Worm (Caenorhabditis elegans) whole organism, L2 larva: ENCODE measurements around the gene pqn-92.

ENCODE experiments used
- C34F6.9 ChIP-seq: fragments of 150-350 bp; optimal IDR thresholded peaks from 2 replicates; lab custom pipeline; 2014; ENCODE audit warnings: missing biosample characterization, missing genetic modification characterization
- F13H6.1 ChIP-seq: sonication (generic microtip); optimal IDR thresholded peaks from 2 replicates; lab custom pipeline; 2016; ENCODE audit warnings: missing genetic modification characterization, missing compliant biosample characterization
- R02D3.7 ChIP-seq: fragments of 150-350 bp; optimal IDR thresholded peaks from 2 replicates; lab custom pipeline; 2014; ENCODE audit warnings: missing biosample characterization, missing genetic modification characterization
- Y55F3AM.14 ChIP-seq: fragments of 200-800 bp; sonication (Bioruptor generic); optimal IDR thresholded peaks from 2 replicates; lab custom pipeline; 2018; ENCODE audit warnings: mild to moderate bottlenecking, missing genetic modification characterization, missing compliant biosample characterization
- ZK546.5 ChIP-seq: sonication (generic microtip); optimal IDR thresholded peaks from 2 replicates; lab custom pipeline; 2017; ENCODE audit warnings: missing biosample characterization, missing genetic modification characterization
- ama-1 ChIP-seq: fragments of 150-350 bp; optimal IDR thresholded peaks from 2 replicates; lab custom pipeline; 2018; ENCODE audit warnings: inconsistent platforms
- ceh-16 ChIP-seq: fragments of 150-350 bp; optimal IDR thresholded peaks from 2 replicates; lab custom pipeline; 2014; ENCODE audit warnings: missing biosample characterization, missing genetic modification characterization
- crh-2 ChIP-seq: sonication (generic microtip); optimal IDR thresholded peaks from 2 replicates; lab custom pipeline; 2017; ENCODE audit warnings: missing biosample characterization, missing genetic modification characterization
- egl-27 ChIP-seq: sonication (generic microtip); optimal IDR thresholded peaks from 3 replicates; lab custom pipeline; 2017; ENCODE audit warnings: missing biosample characterization, missing genetic modification reagents, missing genetic modification characterization
- elt-1 ChIP-seq: fragments of 150-350 bp; optimal IDR thresholded peaks from 2 replicates; lab custom pipeline; 2014; ENCODE audit warnings: missing biosample characterization, missing genetic modification characterization
- elt-3 ChIP-seq: sonication (generic microtip); optimal IDR thresholded peaks from 2 replicates; lab custom pipeline; 2017; ENCODE audit warnings: missing biosample characterization, missing genetic modification characterization
- fos-1 ChIP-seq: fragments of 150-350 bp; optimal IDR thresholded peaks from 2 replicates; lab custom pipeline; 2014; ENCODE audit warnings: missing biosample characterization, missing genetic modification characterization
- gmeb-1 ChIP-seq: fragments of 150-350 bp; optimal IDR thresholded peaks from 2 replicates; lab custom pipeline; 2014; ENCODE audit warnings: missing biosample characterization, missing genetic modification characterization
- lin-11 ChIP-seq: fragments of 150-350 bp; sonication (generic microtip); optimal IDR thresholded peaks from 2 replicates; lab custom pipeline; 2014; ENCODE audit warnings: missing biosample characterization, missing genetic modification characterization, inconsistent platforms, mixed read lengths
- lin-13 ChIP-seq: fragments of 150-350 bp; optimal IDR thresholded peaks from 2 replicates; lab custom pipeline; 2014; ENCODE audit warnings: missing biosample characterization, missing genetic modification reagents, missing genetic modification characterization
- lin-39 ChIP-seq: fragments of 150-350 bp; optimal IDR thresholded peaks from 2 replicates; lab custom pipeline; 2014; ENCODE audit warnings: missing biosample characterization, missing genetic modification reagents, missing genetic modification characterization
- lsy-2 ChIP-seq, 2 experiments: fragments of 150-350 bp in 1 of 2; sonication (generic microtip) in 1 of 2; optimal IDR thresholded peaks; 2 replicates each; lab custom pipeline; 2014 to 2017; ENCODE audit warnings: missing biosample characterization in 2 of 2, missing genetic modification characterization in 2 of 2
- mab-5 ChIP-seq: fragments of 150-350 bp; optimal IDR thresholded peaks from 2 replicates; lab custom pipeline; 2014; ENCODE audit warnings: missing biosample characterization, missing genetic modification characterization
- mbf-1 ChIP-seq: sonication (generic microtip); optimal IDR thresholded peaks from 2 replicates; lab custom pipeline; 2017; ENCODE audit warnings: missing biosample characterization, missing genetic modification characterization
- nhr-11 ChIP-seq: fragments of 150-350 bp; optimal IDR thresholded peaks from 2 replicates; lab custom pipeline; 2014; ENCODE audit warnings: missing biosample characterization, missing genetic modification characterization
- nhr-12 ChIP-seq: fragments of 150-350 bp; optimal IDR thresholded peaks from 2 replicates; lab custom pipeline; 2014; ENCODE audit warnings: missing biosample characterization, missing genetic modification characterization
- nhr-129 ChIP-seq: fragments of 150-350 bp; optimal IDR thresholded peaks from 2 replicates; lab custom pipeline; 2014; ENCODE audit warnings: missing biosample characterization, missing genetic modification characterization
- nhr-21 ChIP-seq: fragments of 150-350 bp; optimal IDR thresholded peaks from 2 replicates; lab custom pipeline; 2014; ENCODE audit warnings: missing biosample characterization, missing genetic modification characterization
- nhr-23 ChIP-seq: fragments of 150-350 bp; optimal IDR thresholded peaks from 2 replicates; lab custom pipeline; 2014; ENCODE audit warnings: missing biosample characterization, missing genetic modification reagents, missing genetic modification characterization
- nhr-25 ChIP-seq: fragments of 150-350 bp; sonication (generic microtip); optimal IDR thresholded peaks from 3 replicates; lab custom pipeline; 2014; ENCODE audit warnings: missing biosample characterization, missing genetic modification characterization
- nhr-6 ChIP-seq: fragments of 150-350 bp; optimal IDR thresholded peaks from 2 replicates; lab custom pipeline; 2014; ENCODE audit warnings: missing biosample characterization, missing genetic modification characterization
- peb-1 ChIP-seq: fragments of 150-350 bp; optimal IDR thresholded peaks from 2 replicates; lab custom pipeline; 2014; ENCODE audit warnings: missing biosample characterization, missing genetic modification characterization
- sem-4 ChIP-seq: fragments of 150-350 bp; optimal IDR thresholded peaks from 2 replicates; lab custom pipeline; 2014; ENCODE audit warnings: missing biosample characterization, missing genetic modification reagents, missing genetic modification characterization
- skn-1 ChIP-seq: sonication (generic microtip); optimal IDR thresholded peaks from 2 replicates; lab custom pipeline; 2017; ENCODE audit warnings: missing biosample characterization, missing genetic modification characterization
- sma-3 ChIP-seq: sonication (generic microtip); optimal IDR thresholded peaks from 2 replicates; lab custom pipeline; 2016; ENCODE audit warnings: missing genetic modification reagents, missing genetic modification characterization, missing compliant biosample characterization
- snpc-4 ChIP-seq: fragments of 150-350 bp; optimal IDR thresholded peaks from 2 replicates; lab custom pipeline; 2014; ENCODE audit warnings: missing biosample characterization, missing genetic modification characterization
- unc-55 ChIP-seq: fragments of 150-350 bp; sonication (generic microtip); optimal IDR thresholded peaks from 3 replicates; lab custom pipeline; 2014; ENCODE audit warnings: missing biosample characterization, missing genetic modification reagents, missing genetic modification characterization
- zag-1 ChIP-seq: fragments of 150-350 bp; optimal IDR thresholded peaks from 2 replicates; lab custom pipeline; 2014; ENCODE audit warnings: missing biosample characterization, missing genetic modification characterization
- ztf-1 ChIP-seq: fragments of 200-800 bp; sonication (Bioruptor generic); conservative IDR thresholded peaks from 2 replicates; pipeline ENCODE4 v1.3.6; 2022; ENCODE audit warnings: missing genetic modification characterization, missing compliant biosample characterization
- ztf-11 ChIP-seq: sonication (generic microtip); optimal IDR thresholded peaks from 2 replicates; lab custom pipeline; 2017; ENCODE audit warnings: missing biosample characterization, missing genetic modification characterization
- ztf-4 ChIP-seq: fragments of 150-350 bp; optimal IDR thresholded peaks from 2 replicates; lab custom pipeline; 2014; ENCODE audit warnings: missing biosample characterization, missing genetic modification characterization

Gene pqn-92

ce11 chrIII:12307475-12307874, at the start of gene pqn-92:
Gene pqn-92 (plus strand): TSS chrIII:12307781.
- TF ChIP-seq fos-1 (tag; lab: Kevin White, UChicago): peak; percentile 95
- no peak for TF ChIP-seq nhr-12 (tag; lab: Kevin White, UChicago)
- no peak for TF ChIP-seq ZK546.5 (tag; lab: Kevin White, UChicago)

ce11 chrIII:12259793-12260192, 47.8 kb upstream of the pqn-92 start:
- TF ChIP-seq elt-1 (no peak), elt-3 (tag; lab: Kevin White, UChicago) (no peak), zag-1 (tag; lab: Kevin White, UChicago) (no peak)
- TF ChIP-seq, all 48 proteins: peak for 0

ce11 chrIII:12260413-12260812, 47.2 kb upstream of the pqn-92 start:
- TF ChIP-seq lin-13 (GFP tag; lab: Kevin White, UChicago) (no peak), nhr-6 (tag; lab: Kevin White, UChicago) (no peak), ztf-1 (GFP tag; lab: Robert Waterston, UW) (no peak), egl-27 (tag; lab: Kevin White, UChicago) (no peak), nhr-21 (tag; lab: Kevin White, UChicago) (no peak), nhr-11 (tag; lab: Kevin White, UChicago) (no peak), mbf-1 (tag; lab: Kevin White, UChicago) (no peak), lin-39 (tag; lab: Kevin White, UChicago) (no peak), lsy-2 (tag; optimal IDR thresholded peaks at IDR 0.05; lab: Kevin White, UChicago) (no peak), nhr-129 (tag; lab: Kevin White, UChicago) (no peak), ceh-16 (tag; lab: Kevin White, UChicago) (no peak)

- TF ChIP-seq Y55F3AM.14 (GFP tag; lab: Kevin White, UChicago): no peak
- no peak for TF ChIP-seq elt-1
- TF ChIP-seq nhr-129 (tag; lab: Kevin White, UChicago): no peak
- TF ChIP-seq ama-1 (lab: Kevin White, UChicago): no peak
- TF ChIP-seq lin-39 (tag; lab: Kevin White, UChicago): no peak
- no peak for TF ChIP-seq nhr-11 (tag; lab: Kevin White, UChicago)
- no peak for TF ChIP-seq sma-3
Measured at ce11 chrIII:12269807-12270206, 37.8 kb upstream of the pqn-92 start.

- no peak for TF ChIP-seq nhr-21 (tag; lab: Kevin White, UChicago)
- TF ChIP-seq unc-55 (GFP tag; lab: Kevin White, UChicago): no peak
- TF ChIP-seq skn-1: no peak
- no peak for TF ChIP-seq nhr-25 (tag; lab: Kevin White, UChicago)
Measured at ce11 chrIII:12270391-12270790, 37.2 kb upstream of the pqn-92 start.

- TF ChIP-seq lsy-2 (tag; optimal IDR thresholded peaks at IDR 0.05; lab: Kevin White, UChicago) (peak; percentile 68 to 87), nhr-25 (tag; lab: Kevin White, UChicago) (peak; percentile 77), ztf-1 (GFP tag; lab: Robert Waterston, UW) (no peak), elt-1 (no peak), gmeb-1 (tag; lab: Kevin White, UChicago) (peak; percentile 85), snpc-4 (tag; lab: Kevin White, UChicago) (peak; percentile 60), ztf-11 (tag; lab: Kevin White, UChicago) (no peak), crh-2 (tag; lab: Kevin White, UChicago) (peak; percentile 75), nhr-21 (tag; lab: Kevin White, UChicago) (peak; percentile 34), ztf-4 (tag; lab: Kevin White, UChicago) (peak; percentile 5), mab-5 (tag; lab: Kevin White, UChicago) (peak; percentile 49), peb-1 (tag; lab: Kevin White, UChicago) (no peak), unc-55 (GFP tag; lab: Kevin White, UChicago) (peak; percentile 80), lin-13 (GFP tag; lab: Kevin White, UChicago) (peak; percentile 57), sem-4 (peak; percentile 82), lin-11 (tag; lab: Kevin White, UChicago) (no peak), elt-3 (tag; lab: Kevin White, UChicago) (no peak), F13H6.1 (tag; lab: Kevin White, UChicago) (peak; percentile 76), sma-3 (peak; percentile 71), nhr-23 (tag; lab: Kevin White, UChicago) (no peak), nhr-129 (tag; lab: Kevin White, UChicago) (peak; percentile 4), C34F6.9 (peak; percentile 79), R02D3.7 (tag; lab: Kevin White, UChicago) (peak; percentile 57), nhr-6 (tag; lab: Kevin White, UChicago) (peak; percentile 63)
- TF ChIP-seq, all 48 proteins: peak for 17
Measured at ce11 chrIII:12273598-12274090, 33.9 kb upstream of the pqn-92 start, which contains the start of the genes Y75B8A.24 and Y75B8A.25. Gene Y75B8A.24 (minus strand): TSS chrIII:12273752. Gene Y75B8A.25 (plus strand): TSS chrIII:12274040.
